Fruit fly (Drosophila melanogaster): ENCODE results near the gene CG18549.

Gene CG18549

DNA sequence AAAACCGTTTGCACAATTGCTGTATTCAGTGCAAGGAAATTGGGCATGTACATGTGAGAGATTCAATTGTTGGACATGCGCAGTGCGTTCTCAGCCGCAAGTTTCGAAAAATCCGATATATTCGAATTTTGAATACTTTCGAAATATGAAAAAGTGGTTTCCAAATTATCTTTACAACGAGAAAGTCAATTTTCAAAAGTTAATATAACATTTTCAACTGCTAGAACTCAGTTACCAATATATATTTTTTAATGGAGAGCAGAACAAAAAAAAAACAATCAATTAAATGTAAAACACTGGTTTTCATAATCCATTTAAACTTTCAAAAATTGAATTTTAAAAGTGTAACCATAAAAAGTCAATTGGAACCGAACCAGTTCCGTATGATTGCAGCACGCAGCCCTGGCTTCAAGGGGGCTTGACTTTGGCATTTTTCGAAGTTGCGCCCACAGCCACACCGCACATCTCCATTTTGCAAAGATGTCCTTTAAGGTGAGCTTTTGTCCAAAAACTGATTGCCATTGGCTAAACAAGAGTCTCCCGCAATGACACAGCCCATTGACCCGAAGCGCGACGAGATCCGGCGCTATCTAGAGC, 26.6 kb upstream of the CG18549 start, which contains the start of the genes Scgbeta and CG17202 (continued):
- TF ChIP-seq CG4404 (GFP tag; IDR thresholded peaks at IDR 0.05): no peak
- TF ChIP-seq pb (GFP tag; optimal IDR thresholded peaks at IDR 0.05): no peak
- no peak for TF ChIP-seq CG15696 (tag; optimal IDR thresholded peaks at IDR 0.05)
- TF ChIP-seq CG6765 (GFP tag; optimal IDR thresholded peaks at IDR 0.05): no peak
- no peak for TF ChIP-seq vvl (GFP tag; IDR thresholded peaks at IDR 0.05)
- no peak for TF ChIP-seq CG5953 (GFP tag; IDR thresholded peaks at IDR 0.05)
- peak; percentile 7 for TF ChIP-seq bab2 (GFP tag; optimal IDR thresholded peaks at IDR 0.05)
- no peak for TF ChIP-seq lbe (GFP tag; optimal IDR thresholded peaks at IDR 0.05)
- no peak for TF ChIP-seq ranshi (GFP tag; IDR thresholded peaks at IDR 0.05)
- peak; percentile 67 for TF ChIP-seq CG33213 (GFP tag; optimal IDR thresholded peaks at IDR 0.05)
- TF ChIP-seq cad (GFP tag; optimal IDR thresholded peaks at IDR 0.05): no peak
- peak; percentile 41 for TF ChIP-seq stwl (tag; optimal IDR thresholded peaks at IDR 0.05)
- no peak for TF ChIP-seq CG18262 (tag; optimal IDR thresholded peaks at IDR 0.05)
- peak; percentile 35; the same call in 1 of the 2 replicates for TF ChIP-seq CG14014 (GFP tag; IDR thresholded peaks at IDR 0.05)
- no peak for TF ChIP-seq CG6791 (GFP tag; IDR thresholded peaks at IDR 0.05; ENCODE audit: partially characterized antibody)
- TF ChIP-seq her (GFP tag; optimal IDR thresholded peaks at IDR 0.05): no peak
- TF ChIP-seq Side (GFP tag; optimal IDR thresholded peaks at IDR 0.05): peak; percentile 11
- TF ChIP-seq ind (GFP tag; optimal IDR thresholded peaks at IDR 0.05): no peak
- TF ChIP-seq Chrac-16 (GFP tag; optimal IDR thresholded peaks at IDR 0.05): no peak
- TF ChIP-seq CG12391 (tag; optimal IDR thresholded peaks at IDR 0.05): peak; percentile 60
- TF ChIP-seq bcd (GFP tag; optimal IDR thresholded peaks at IDR 0.05): no peak
- TF ChIP-seq slbo (GFP tag; IDR thresholded peaks at IDR 0.05): no peak
- TF ChIP-seq br (optimal IDR thresholded peaks at IDR 0.05): no peak
- TF ChIP-seq ato (GFP tag; IDR thresholded peaks at IDR 0.05; ENCODE audit: partially characterized antibody): no peak
- TF ChIP-seq Vsx1 (GFP tag; optimal IDR thresholded peaks at IDR 0.05): no peak
- TF ChIP-seq gro (GFP tag; optimal IDR thresholded peaks at IDR 0.05): peak; percentile 42
- peak; percentile 32 for TF ChIP-seq Dek (tag; optimal IDR thresholded peaks at IDR 0.05)
- TF ChIP-seq E2f2 (GFP tag; IDR thresholded peaks at IDR 0.05): peak; percentile 72
- no peak for TF ChIP-seq sens-2 (GFP tag; IDR thresholded peaks at IDR 0.05)
- TF ChIP-seq seq (GFP tag; IDR thresholded peaks at IDR 0.05): no peak
- TF ChIP-seq B-H1 (GFP tag; IDR thresholded peaks at IDR 0.05): no peak
- no peak for TF ChIP-seq D19A (tag; optimal IDR thresholded peaks at IDR 0.05)
- TF ChIP-seq CG10366 (GFP tag; IDR thresholded peaks at IDR 0.05): no peak
- TF ChIP-seq ewg (GFP tag; optimal IDR thresholded peaks at IDR 0.05): peak; percentile 92
- no peak for TF ChIP-seq aop (GFP tag; IDR thresholded peaks at IDR 0.05)
- TF ChIP-seq h (optimal IDR thresholded peaks at IDR 0.05): no peak
- 0 out of 2 replicates have a peak, but pooled peaks have one; percentile 40 for TF ChIP-seq Rfx (GFP tag; IDR thresholded peaks at IDR 0.05)
- TF ChIP-seq cato (GFP tag; optimal IDR thresholded peaks at IDR 0.05; ENCODE audit: borderline replicate concordance): no peak
- no peak for TF ChIP-seq dmrt11E (tag; optimal IDR thresholded peaks at IDR 0.05)
- TF ChIP-seq CG14441 (GFP tag; IDR thresholded peaks at IDR 0.05): no peak
- TF ChIP-seq CG11504 (tag; optimal IDR thresholded peaks at IDR 0.05): no peak
- no peak for TF ChIP-seq Sox100B (GFP tag; optimal IDR thresholded peaks at IDR 0.05)
- no peak for TF ChIP-seq fd96Cb (tag; optimal IDR thresholded peaks at IDR 0.05)
- no peak for TF ChIP-seq da (GFP tag; optimal IDR thresholded peaks at IDR 0.05)
- peak in 1 of 2 experiments; percentile 44 for TF ChIP-seq tll (GFP tag; optimal IDR thresholded peaks at IDR 0.05)
- TF ChIP-seq tx (GFP tag; optimal IDR thresholded peaks at IDR 0.05): no peak
- TF ChIP-seq vnd (GFP tag; IDR thresholded peaks at IDR 0.05; ENCODE audit: partially characterized antibody): no peak
- TF ChIP-seq CG7928 (GFP tag; optimal IDR thresholded peaks at IDR 0.05): peak; percentile 96
- TF ChIP-seq CG12942 (GFP tag; optimal IDR thresholded peaks at IDR 0.05): no peak
- no peak for TF ChIP-seq CG1792 (GFP tag; optimal IDR thresholded peaks at IDR 0.05)
- no peak for TF ChIP-seq CG15479 (GFP tag; optimal IDR thresholded peaks at IDR 0.05)
- TF ChIP-seq CG2712 (tag; optimal IDR thresholded peaks at IDR 0.05): no peak

Data from whole organism, embryonic.